Worm (Caenorhabditis elegans) whole organism, L1 larva: ENCODE data around the gene ced-9.

Experiments
- nhr-28 ChIP-seq: fragments of 150-350 bp; optimal IDR thresholded peaks from 2 replicates; lab custom pipeline; 2014; ENCODE audit warnings: missing biosample characterization, missing genetic modification characterization
- rnt-1 ChIP-seq: sonication (generic microtip); optimal IDR thresholded peaks from 2 replicates; lab custom pipeline; 2016; ENCODE audit warnings: mild to moderate bottlenecking, missing genetic modification characterization, moderate library complexity, missing compliant biosample characterization
- unc-62 ChIP-seq: fragments of 150-350 bp; optimal IDR thresholded peaks from 2 replicates; lab custom pipeline; 2014; ENCODE audit warnings: missing biosample characterization, missing genetic modification reagents, missing genetic modification characterization

DNA sequence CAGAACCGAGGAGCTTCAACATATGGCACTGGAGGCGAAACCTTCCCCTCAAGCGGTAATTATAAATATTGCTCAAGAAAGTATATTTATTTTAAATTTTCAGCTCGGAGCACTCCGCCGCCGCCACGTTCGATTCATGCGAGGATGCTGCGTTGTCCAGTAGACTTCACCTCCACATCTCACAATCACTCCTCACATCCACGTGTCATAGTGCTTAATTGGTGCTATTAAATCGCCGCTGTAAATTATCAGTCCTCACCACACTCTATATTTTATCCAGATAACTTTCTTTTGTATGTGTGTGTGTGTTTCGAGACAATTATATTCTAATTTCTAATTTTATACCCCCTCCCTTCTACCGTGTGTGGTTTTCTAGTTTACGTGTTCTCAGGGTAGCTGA is 19.6 kb downstream of the ced-9 start:
- TF ChIP-seq rnt-1 (tag; lab: Kevin White, UChicago) (no peak), unc-62 (GFP tag; lab: Kevin White, UChicago) (no peak), nhr-28 (tag; lab: Kevin White, UChicago) (no peak)
